Worm (Caenorhabditis elegans) whole organism, L4 larva: ENCODE data around the gene Y44A6D.7.

ENCODE experiments used
- aha-1 ChIP-seq: fragments of 150-350 bp; peaks from one replicate; lab custom pipeline; 2014; ENCODE audit warnings: missing biosample characterization, missing genetic modification characterization
- ceh-32 ChIP-seq: sonication (generic microtip); optimal IDR thresholded peaks from 2 replicates; lab custom pipeline; 2016; ENCODE audit warnings: mild to moderate bottlenecking, missing genetic modification characterization, missing compliant biosample characterization; ENCODE audit not compliant: poor library complexity
- ces-1 ChIP-seq: fragments of 150-350 bp; sonication (generic microtip); optimal IDR thresholded peaks from 4 replicates; lab custom pipeline; 2014; ENCODE audit warnings: missing biosample characterization, missing genetic modification reagents, missing genetic modification characterization
- cey-2 ChIP-seq: sonication (generic microtip); optimal IDR thresholded peaks from 3 replicates; lab custom pipeline; 2017; ENCODE audit warnings: missing genetic modification characterization, mild to moderate bottlenecking, missing compliant biosample characterization, antibody characterized with exemption, borderline replicate concordance; ENCODE audit not compliant: insufficient read depth
- daf-16 ChIP-seq, 3 experiments: sonication (generic microtip); optimal IDR thresholded peaks; 2 replicates each; lab custom pipeline; 2016 to 2017; ENCODE audit warnings: missing genetic modification characterization in 3 of 3, missing genetic modification reagents in 3 of 3, mild to moderate bottlenecking in 2 of 3, missing compliant biosample characterization in 2 of 3, missing biosample characterization in 1 of 3, moderate library complexity in 1 of 3
- daf-19 ChIP-seq: fragments of 200-800 bp; sonication (Bioruptor generic); conservative IDR thresholded peaks from 2 replicates; pipeline ENCODE4 v1.3.6; 2022; ENCODE audit warnings: missing genetic modification characterization, missing compliant biosample characterization
- egl-27 ChIP-seq: sonication (generic microtip); optimal IDR thresholded peaks from 3 replicates; lab custom pipeline; 2017; ENCODE audit warnings: missing biosample characterization, missing genetic modification reagents, missing genetic modification characterization
- lin-15B ChIP-seq: fragments of 150-350 bp; sonication (generic microtip); optimal IDR thresholded peaks from 3 replicates; lab custom pipeline; 2014; ENCODE audit warnings: missing biosample characterization, missing genetic modification characterization
- mes-2 ChIP-seq: sonication (generic microtip); optimal IDR thresholded peaks from 2 replicates; lab custom pipeline; 2016; ENCODE audit warnings: missing genotype, mild to moderate bottlenecking, missing genetic modification characterization, missing compliant biosample characterization; ENCODE audit not compliant: poor library complexity, severe bottlenecking
- nhr-28 ChIP-seq: fragments of 150-350 bp; optimal IDR thresholded peaks from 2 replicates; lab custom pipeline; 2014; ENCODE audit warnings: missing biosample characterization, missing genetic modification characterization
- rbr-2 ChIP-seq: sonication (generic microtip); optimal IDR thresholded peaks from 2 replicates; lab custom pipeline; 2016; ENCODE audit warnings: missing genotype, missing genetic modification characterization, missing compliant biosample characterization
- tag-97 ChIP-seq: fragments of 200-800 bp; sonication (Bioruptor generic); IDR thresholded peaks from 2 replicates; pipeline ENCODE4 v1.3.6; 2022; ENCODE audit warnings: missing genetic modification characterization, missing compliant biosample characterization
- unc-62 ChIP-seq, 3 experiments: fragments of 150-350 bp in 1 of 3; sonication (generic microtip); optimal IDR thresholded peaks in 2 of 3; peaks in 1 of 3; 1 replicate in 1 of 3; 2 replicates in 2 of 3; lab custom pipeline; 2014 to 2017; ENCODE audit warnings: missing biosample characterization in 3 of 3, missing genetic modification characterization in 3 of 3, missing genetic modification reagents in 3 of 3, missing genotype in 1 of 3
- ztf-11 ChIP-seq: fragments of 150-350 bp; optimal IDR thresholded peaks from 2 replicates; lab custom pipeline; 2014; ENCODE audit warnings: missing biosample characterization, missing genetic modification characterization

Y44A6D.7 gene

ce11 chrV:20851847-20852386 lies 37.4 kb downstream of the Y44A6D.7 start, which contains the start of gene ndua-1 (continued):
- TF ChIP-seq egl-27 (tag; lab: Kevin White, UChicago) (no peak), mes-2 (peak; percentile 86)

- TF ChIP-seq daf-16 (GFP tag; optimal IDR thresholded peaks at IDR 0.05; lab: Kevin White, UChicago) (no peak), daf-16 (tag; optimal IDR thresholded peaks at IDR 0.05; lab: Kevin White, UChicago) (peak; percentile 56), unc-62 (GFP tag; optimal IDR thresholded peaks at IDR 0.05 in 1 of 2; lab: Kevin White, UChicago) (peak in 1 of 2 experiments; percentile 81), unc-62 (tag; optimal IDR thresholded peaks at IDR 0.05; lab: Kevin White, UChicago) (no peak), lin-15B (tag; lab: Kevin White, UChicago) (no peak), cey-2 (no peak), ces-1 (GFP tag; lab: Kevin White, UChicago) (no peak)
These were observed 39.1 kb downstream of the Y44A6D.7 start, which contains the start of gene F31D4.5 for ce11 chrV:20853581-20854161. F31D4.5 (plus strand) TSS chrV:20854071.

DNA sequence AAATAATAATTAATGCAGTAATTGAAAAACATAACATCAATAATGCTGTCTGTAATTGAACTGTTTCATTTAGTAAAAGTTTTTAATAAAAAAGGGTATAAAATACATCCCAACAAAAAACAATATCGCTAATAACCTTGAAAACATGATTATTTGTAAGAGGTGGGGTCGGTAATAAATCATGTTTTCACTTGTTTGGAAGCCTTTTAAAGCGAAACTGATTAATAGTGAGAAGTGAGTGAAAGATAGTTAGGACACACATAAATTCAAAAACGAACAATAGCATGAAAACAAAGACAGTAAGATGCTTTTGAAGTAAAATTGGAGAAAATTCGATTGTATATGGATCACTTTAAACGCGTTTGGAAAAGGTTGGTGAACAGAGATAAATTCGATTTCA lies 46.6 kb downstream of the Y44A6D.7 start, which contains the start of gene try-4:
Gene try-4, minus strand, starts transcription at position 74 of the 400 bp plus-strand sequence.
- TF ChIP-seq ceh-32 (tag; lab: Kevin White, UChicago): no peak
- peak in 1 of 2 experiments; percentile 97 for TF ChIP-seq unc-62 (GFP tag; optimal IDR thresholded peaks at IDR 0.05 in 1 of 2; lab: Kevin White, UChicago)
- TF ChIP-seq unc-62 (tag; optimal IDR thresholded peaks at IDR 0.05; lab: Kevin White, UChicago): no peak
- TF ChIP-seq nhr-28: peak; percentile 10
- TF ChIP-seq, all 104 proteins: peak for 2

ce11 chrV:20862681-20863080 lies 48.2 kb downstream of the Y44A6D.7 start, which contains the start of gene twk-35:
twk-35 (plus strand) TSS chrV:20862981.
- no peak for TF ChIP-seq lin-15B (tag; lab: Kevin White, UChicago)
- TF ChIP-seq daf-19 (GFP tag; lab: Robert Waterston, UW): no peak
- peak; percentile 67 for TF ChIP-seq aha-1 (tag; lab: Kevin White, UChicago)
- no peak for TF ChIP-seq rbr-2 (tag; lab: Kevin White, UChicago)
- TF ChIP-seq unc-62 (GFP tag; optimal IDR thresholded peaks at IDR 0.05 in 1 of 2; lab: Kevin White, UChicago): no peak
- no peak for TF ChIP-seq unc-62 (tag; optimal IDR thresholded peaks at IDR 0.05; lab: Kevin White, UChicago)
- TF ChIP-seq ztf-11 (tag; lab: Kevin White, UChicago): no peak
- TF ChIP-seq tag-97: no peak
- TF ChIP-seq, all 104 proteins: peak for 1
